Worm (Caenorhabditis elegans): ENCODE measurements around the gene ptp-5.1.
A peak's percentile ranks its signal among the peaks of the same experiment; 100 is the strongest.

ptp-5.1 gene

DNA sequence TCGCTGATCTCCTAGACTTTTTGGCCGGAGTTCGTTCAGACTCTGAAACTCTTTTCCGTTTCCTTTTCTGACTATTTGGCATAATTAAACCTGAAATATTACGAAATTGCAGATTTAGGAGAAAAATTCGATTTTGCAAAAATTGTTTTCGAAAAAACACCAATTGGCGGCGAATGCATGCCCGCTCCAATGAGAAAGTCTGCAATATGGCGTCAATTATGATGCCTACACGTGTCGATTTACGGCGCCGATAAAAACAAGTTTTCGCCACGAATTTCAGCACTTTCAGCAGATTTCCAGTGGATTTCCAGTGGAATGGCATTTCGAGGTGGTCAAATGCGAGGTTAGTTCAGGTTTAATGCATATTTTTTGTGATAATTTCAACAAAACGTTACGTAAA is 43.3 kb downstream of the ptp-5.1 start, which contains the start of the genes Y59E9AL.36 and nbet-1 (continued):
- no peak for TF ChIP-seq mab-9 (GFP tag; IDR thresholded peaks at IDR 0.05)
- TF ChIP-seq lin-35 (GFP tag; optimal IDR thresholded peaks at IDR 0.05): peak; percentile 86 to 95
- no peak for TF ChIP-seq ces-1 (GFP tag; optimal IDR thresholded peaks at IDR 0.05)
- TF ChIP-seq unc-30 (tag; optimal IDR thresholded peaks at IDR 0.05): no peak
- TF ChIP-seq C34B4.2 (tag; optimal IDR thresholded peaks at IDR 0.05): no peak

DNA sequence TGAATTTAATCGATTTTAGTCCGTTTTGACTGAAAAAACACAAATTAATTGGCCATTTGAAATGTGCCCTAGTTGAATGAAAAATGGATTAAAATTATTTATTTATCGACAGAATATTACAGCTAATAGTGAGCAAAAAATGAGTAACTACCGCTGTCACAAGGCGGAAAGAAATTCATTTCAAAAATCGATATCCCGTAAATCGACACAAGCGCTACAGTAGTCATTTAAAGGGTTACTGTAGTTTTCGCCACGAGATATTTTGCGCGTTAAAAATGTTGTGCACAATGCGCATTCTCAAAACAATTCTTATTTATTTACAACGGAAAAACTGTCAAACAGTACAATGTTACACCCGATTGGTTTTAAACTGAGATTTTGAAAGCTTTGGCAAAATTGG is 44.5 kb downstream of the ptp-5.1 start:
- TF ChIP-seq xbp-1 (tag; optimal IDR thresholded peaks at IDR 0.05) (no peak), lin-14 (GFP tag; optimal IDR thresholded peaks at IDR 0.05) (no peak), sox-4 (tag; optimal IDR thresholded peaks at IDR 0.05) (no peak), fkh-4 (tag; optimal IDR thresholded peaks at IDR 0.05; ENCODE audit: borderline replicate concordance) (no peak), ceh-63 (GFP tag; optimal IDR thresholded peaks at IDR 0.05) (no peak), unc-98 (GFP tag; IDR thresholded peaks at IDR 0.05) (no peak), vab-15 (tag; optimal IDR thresholded peaks at IDR 0.05) (no peak), nhr-90 (tag; optimal IDR thresholded peaks at IDR 0.05; ENCODE audit: poor library complexity) (no peak), unc-86 (tag; optimal IDR thresholded peaks at IDR 0.05) (no peak), jun-1 (tag; optimal IDR thresholded peaks at IDR 0.05) (no peak), tlp-1 (tag; optimal IDR thresholded peaks at IDR 0.05) (no peak), lsy-2 (tag; optimal IDR thresholded peaks at IDR 0.05) (no peak), ceh-88 (GFP tag; IDR thresholded peaks at IDR 0.05) (no peak), C16A3.4 (tag; optimal IDR thresholded peaks at IDR 0.05) (no peak), aly-2 (tag; optimal IDR thresholded peaks at IDR 0.05) (no peak)

DNA sequence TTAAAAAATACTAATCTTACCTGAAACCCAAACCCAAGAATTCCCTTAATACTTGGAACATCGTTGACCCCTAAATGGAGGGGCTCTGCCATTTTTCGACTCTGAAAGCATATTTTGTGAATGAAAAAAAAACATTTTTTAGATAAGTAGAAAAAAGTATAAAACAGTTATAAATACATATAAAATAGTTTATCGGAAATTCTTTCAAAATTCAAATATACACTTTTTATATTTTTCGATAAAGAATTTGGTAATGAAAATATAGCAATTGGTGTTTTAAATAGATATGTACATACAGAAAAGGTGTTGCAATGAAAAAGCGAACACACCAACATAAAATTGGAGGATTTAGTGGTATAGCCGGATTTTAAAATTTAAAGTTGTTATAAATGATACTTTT is 49.0 kb downstream of the ptp-5.1 start, which contains the start of gene Y59E9AL.4:
Gene Y59E9AL.4, minus strand, starts transcription at position 101 of the 400 bp plus-strand sequence.
- no peak for TF ChIP-seq C34B4.2 (tag; optimal IDR thresholded peaks at IDR 0.05)

DNA sequence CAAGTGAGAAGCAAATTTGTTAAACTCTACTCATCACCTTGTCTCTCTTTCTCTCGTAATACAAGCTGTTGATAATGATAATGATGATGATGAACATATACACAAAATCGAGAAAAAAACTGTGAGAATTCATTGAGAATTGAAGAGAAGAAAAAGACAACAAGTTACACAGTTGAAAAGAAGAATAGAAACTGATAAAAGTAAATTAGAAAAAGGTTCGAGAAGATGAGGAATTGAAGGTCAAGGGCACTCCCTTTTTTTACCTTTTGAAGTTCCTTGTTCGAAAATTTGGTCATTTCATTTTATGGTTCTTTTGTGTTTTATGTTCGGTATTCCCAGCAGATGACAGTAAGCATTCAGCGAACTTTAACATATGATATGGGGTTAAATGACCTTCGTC is 50.2 kb downstream of the ptp-5.1 start:
- TF ChIP-seq ama-1 (optimal IDR thresholded peaks at IDR 0.05) (no peak), nhr-77 (tag; optimal IDR thresholded peaks at IDR 0.05) (no peak), sup-37 (GFP tag; optimal IDR thresholded peaks at IDR 0.05) (no peak), hlh-4 (tag; optimal IDR thresholded peaks at IDR 0.05) (no peak), ceh-88 (GFP tag; IDR thresholded peaks at IDR 0.05) (no peak), nhr-19 (GFP tag; conservative IDR thresholded peaks at IDR 0.05) (no peak), xbp-1 (tag; optimal IDR thresholded peaks at IDR 0.05) (no peak), mep-1 (tag; optimal IDR thresholded peaks at IDR 0.05) (no peak), lin-14 (GFP tag; optimal IDR thresholded peaks at IDR 0.05) (peak; percentile 33), blmp-1 (tag; optimal IDR thresholded peaks at IDR 0.05) (peak; percentile 48), hlh-17 (GFP tag; optimal IDR thresholded peaks at IDR 0.05; ENCODE audit: borderline replicate concordance) (no peak), nhr-47 (tag; optimal IDR thresholded peaks at IDR 0.05) (no peak), elt-2 (tag; optimal IDR thresholded peaks at IDR 0.05) (no peak), C16A3.4 (tag; optimal IDR thresholded peaks at IDR 0.05) (no peak), pqm-1 (tag; optimal IDR thresholded peaks at IDR 0.05) (no peak), elt-3 (tag; optimal IDR thresholded peaks at IDR 0.05) (peak in 2 of 6 experiments; percentile 17 to 22), tbx-2 (tag; optimal IDR thresholded peaks at IDR 0.05) (no peak), egl-27 (tag; optimal IDR thresholded peaks at IDR 0.05) (no peak)

All from whole organism, L1 larva.